Fruit fly (Drosophila melanogaster): ENCODE measurements around the gene Oseg5.

DNA sequence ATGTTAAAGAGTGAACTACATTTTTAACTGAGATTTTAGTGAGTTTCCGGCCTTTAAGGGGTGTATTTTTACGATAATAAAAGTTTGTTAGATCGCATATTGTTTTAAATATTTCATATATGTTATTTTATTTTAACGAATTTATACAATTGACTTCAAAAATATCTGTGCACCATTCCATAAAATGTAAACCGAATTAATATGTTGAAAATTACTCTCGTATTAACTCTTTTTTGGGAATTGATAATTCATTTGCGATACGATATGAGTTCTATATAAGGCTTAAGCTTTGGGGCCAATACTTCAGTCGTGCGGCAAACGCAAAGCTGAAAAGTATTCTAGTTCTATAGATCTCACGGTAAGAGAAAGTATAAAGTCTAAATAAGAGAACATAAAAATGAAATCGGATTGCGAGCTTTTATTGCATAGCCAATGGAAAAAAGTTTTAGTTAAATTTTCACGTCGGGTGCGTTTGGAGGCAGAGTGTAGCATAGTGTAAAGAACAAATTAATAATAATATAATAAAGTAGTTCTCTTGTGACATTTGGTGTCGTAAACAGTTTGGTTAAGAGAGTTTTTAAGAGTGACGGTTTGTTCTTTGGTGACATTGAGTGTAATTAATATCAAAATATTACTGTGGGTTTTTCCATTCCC, 11.4 kb downstream of the Oseg5 start:
- TF ChIP-seq CG32006 (GFP tag; optimal IDR thresholded peaks at IDR 0.05) (no peak), Sox14 (GFP tag; optimal IDR thresholded peaks at IDR 0.05) (no peak), Lpt (GFP tag; optimal IDR thresholded peaks at IDR 0.05) (no peak), CG6854 (GFP tag; optimal IDR thresholded peaks at IDR 0.05) (no peak), eg (GFP tag; IDR thresholded peaks at IDR 0.05) (no peak), Eip75B (GFP tag; optimal IDR thresholded peaks at IDR 0.05) (no peak), Sox102F (GFP tag; optimal IDR thresholded peaks at IDR 0.05) (no peak), fd59A (GFP tag; optimal IDR thresholded peaks at IDR 0.05) (no peak)

All from whole organism, prepupa.